Worm (Caenorhabditis elegans): ENCODE data around the gene srw-85.

Gene srw-85

DNA sequence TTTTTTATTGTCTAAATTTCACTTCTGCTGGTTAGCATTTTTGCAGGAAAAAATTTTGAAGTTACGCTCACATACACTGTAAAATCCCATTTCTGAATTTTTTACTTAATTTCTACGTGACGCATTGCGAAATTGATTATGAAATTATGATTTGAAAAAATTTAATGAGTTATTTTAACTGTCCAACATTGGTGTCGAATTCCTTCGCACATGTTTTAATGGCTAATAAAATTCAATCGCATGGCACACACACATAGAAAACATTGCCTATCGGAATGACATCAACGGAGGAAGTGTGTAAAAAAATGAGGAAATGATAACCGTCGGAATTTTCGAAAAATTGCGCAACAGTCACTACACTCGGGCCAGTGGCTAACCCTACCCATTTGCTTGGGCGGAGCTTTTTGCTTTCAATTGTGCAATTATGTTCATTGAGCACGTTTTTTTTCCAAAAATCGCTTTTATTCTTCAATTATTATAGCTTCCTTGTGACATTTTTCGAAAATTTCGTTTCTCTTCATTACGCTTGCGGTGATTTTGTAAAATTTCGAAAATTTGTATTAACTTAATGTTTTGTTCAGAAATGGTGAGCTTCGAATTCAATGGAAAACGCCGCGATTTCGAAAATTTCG lies 3.0 kb upstream of the srw-85 start, which contains the start of gene C25F9.16:
Gene C25F9.16, plus strand, starts transcription at position 582 of the 632 bp plus-strand sequence.
- TF ChIP-seq unc-62 (GFP tag; optimal IDR thresholded peaks at IDR 0.05), result no peak

- no peak for TF ChIP-seq unc-62 (GFP tag; optimal IDR thresholded peaks at IDR 0.05)
These were observed 2.0 kb upstream of the srw-85 start, which contains the start of gene C25F9.11 for ce11 chrV:19432972-19433371. Gene C25F9.11 (minus strand): TSS chrV:19433072.

DNA sequence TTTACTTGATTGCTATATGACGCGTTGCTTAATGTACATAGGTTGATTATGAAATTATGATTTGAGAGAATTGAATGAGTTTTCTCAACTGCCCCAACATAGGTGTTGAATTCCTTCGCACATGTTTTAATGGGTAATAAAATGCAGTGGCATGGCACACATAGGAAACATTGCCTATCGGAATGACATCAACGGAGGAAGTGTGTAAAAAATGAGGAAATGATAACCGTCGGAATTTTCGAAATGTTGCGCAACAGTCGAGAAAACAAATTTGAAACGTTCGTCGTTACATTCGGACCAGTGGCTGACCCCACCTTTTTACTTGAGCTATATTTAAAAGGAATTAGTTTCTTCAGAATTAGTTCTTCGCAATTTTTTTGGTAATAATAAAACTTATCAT lies 1.1 kb upstream of the srw-85 start:
- no peak for TF ChIP-seq unc-62 (GFP tag; optimal IDR thresholded peaks at IDR 0.05)

ce11 chrV:19430351-19430913 lies 504 bp downstream of the srw-85 start:
- no peak for TF ChIP-seq unc-62 (GFP tag; optimal IDR thresholded peaks at IDR 0.05)

DNA sequence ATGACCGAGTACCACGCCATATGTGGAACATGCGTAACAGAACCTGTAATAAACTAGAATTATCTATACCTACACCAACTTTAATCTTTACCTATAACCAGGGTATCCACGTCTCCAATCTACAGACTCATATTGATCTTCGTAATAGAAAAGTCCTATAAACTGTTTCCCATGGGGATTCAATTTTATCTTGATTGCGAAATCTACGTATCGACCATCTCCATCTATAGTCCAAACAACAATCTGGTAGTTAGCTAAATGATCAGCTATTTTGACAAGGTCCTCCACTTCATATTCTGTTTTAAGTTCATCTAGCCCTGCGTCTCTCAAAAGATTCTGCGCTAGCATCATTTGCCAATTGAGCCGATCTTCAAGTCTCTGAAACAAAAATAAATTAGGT lies 1.3 kb downstream of the srw-85 start:
- no peak for TF ChIP-seq unc-62 (GFP tag; optimal IDR thresholded peaks at IDR 0.05)

ce11 chrV:19428936-19429335 lies 2.0 kb downstream of the srw-85 start:
- no peak for TF ChIP-seq unc-62 (GFP tag; optimal IDR thresholded peaks at IDR 0.05)

DNA sequence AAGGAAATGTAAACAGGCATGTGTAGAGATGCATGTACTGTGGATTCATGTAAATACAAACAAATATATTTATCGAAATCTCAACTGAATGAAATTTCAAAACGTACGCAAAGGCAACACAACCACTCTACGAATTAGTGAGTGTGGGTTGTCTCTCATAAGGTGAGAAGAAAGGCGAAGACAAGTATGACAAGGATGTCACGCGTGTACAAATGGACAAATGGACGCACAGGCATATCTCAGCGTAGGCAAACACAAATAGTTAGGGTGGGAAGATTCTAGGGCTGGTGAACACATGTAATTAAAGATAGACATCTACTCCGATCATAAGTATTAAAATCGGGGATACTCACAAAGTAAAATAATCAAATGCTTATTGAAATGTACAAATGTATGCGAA lies 2.8 kb downstream of the srw-85 start:
- TF ChIP-seq unc-62 (GFP tag; optimal IDR thresholded peaks at IDR 0.05), result no peak

- no peak for TF ChIP-seq unc-62 (GFP tag; optimal IDR thresholded peaks at IDR 0.05)
These were observed 9.8 kb downstream of the srw-85 start, which contains the start of gene C25F9.2 for ce11 chrV:19421131-19421530. Gene C25F9.2 (plus strand): TSS chrV:19421471.

DNA sequence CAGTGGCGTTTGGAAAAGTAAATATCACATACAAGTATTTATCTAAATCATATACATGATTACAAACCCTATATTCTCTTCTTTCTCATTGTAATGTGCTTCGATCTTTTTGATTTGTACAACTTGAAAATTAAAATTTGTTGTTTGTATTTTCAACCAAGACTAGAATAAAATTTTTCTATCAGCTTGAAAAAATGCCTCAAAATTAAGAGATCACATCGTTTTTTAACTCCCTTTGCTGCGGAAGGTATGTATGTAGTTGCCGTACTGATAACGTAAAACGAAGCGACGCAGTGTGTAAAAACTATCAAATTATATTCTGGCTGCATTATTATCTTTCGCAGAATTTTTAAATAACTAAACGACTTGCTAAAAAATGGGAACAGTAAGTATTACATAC lies 13.1 kb downstream of the srw-85 start, which contains the start of gene C25F9.15:
Gene C25F9.15, plus strand, starts transcription at position 301 of the 400 bp plus-strand sequence.
- no peak for TF ChIP-seq unc-62 (GFP tag; optimal IDR thresholded peaks at IDR 0.05)

DNA sequence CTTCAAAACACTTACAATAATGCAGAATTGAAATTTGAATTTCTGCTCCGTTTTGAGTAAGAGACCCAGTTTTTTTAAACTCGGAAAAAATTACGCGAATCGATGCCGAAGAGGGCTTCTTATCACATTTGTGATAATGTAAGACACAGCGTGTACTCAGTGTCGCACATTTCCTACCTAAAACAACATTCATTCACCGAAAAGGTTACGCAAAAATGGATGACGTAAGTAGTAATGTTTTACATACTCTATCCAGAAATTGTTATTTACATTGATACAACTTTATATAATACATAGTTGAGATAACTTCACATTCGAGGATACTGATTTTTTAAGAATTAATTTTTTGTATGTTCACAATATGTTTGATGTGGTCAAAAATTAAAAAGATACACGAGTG lies 14.5 kb downstream of the srw-85 start, which contains the start of the genes C25F9.4 and C25F9.9:
Gene C25F9.4, minus strand, starts transcription at position 101 of the 400 bp plus-strand sequence.
Gene C25F9.9, plus strand, starts transcription at position 137 of the 400 bp plus-strand sequence.
- TF ChIP-seq unc-62 (GFP tag; optimal IDR thresholded peaks at IDR 0.05), result no peak

DNA sequence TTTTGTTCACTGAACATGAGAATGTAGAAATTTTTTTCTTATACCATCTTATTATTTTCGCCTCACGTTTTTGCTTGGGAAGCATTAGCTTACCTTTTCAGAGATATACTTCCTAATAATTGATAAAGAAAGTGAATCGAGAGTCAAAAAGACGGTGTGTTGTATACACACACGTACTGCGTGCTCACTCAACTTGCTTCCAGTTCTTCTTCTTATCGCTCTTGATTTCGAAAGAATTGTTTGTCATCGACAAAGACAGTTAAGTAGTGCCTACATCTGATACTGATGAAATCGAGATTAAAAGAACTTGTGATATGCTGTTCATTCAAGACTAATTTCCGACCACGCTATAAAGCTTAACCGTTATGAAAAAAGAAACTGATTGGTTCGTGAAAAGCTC lies 20.3 kb downstream of the srw-85 start, which contains the start of gene C25F9.5:
Gene C25F9.5, minus strand, starts transcription at position 195 of the 400 bp plus-strand sequence.
- TF ChIP-seq unc-62 (GFP tag; optimal IDR thresholded peaks at IDR 0.05), result no peak

DNA sequence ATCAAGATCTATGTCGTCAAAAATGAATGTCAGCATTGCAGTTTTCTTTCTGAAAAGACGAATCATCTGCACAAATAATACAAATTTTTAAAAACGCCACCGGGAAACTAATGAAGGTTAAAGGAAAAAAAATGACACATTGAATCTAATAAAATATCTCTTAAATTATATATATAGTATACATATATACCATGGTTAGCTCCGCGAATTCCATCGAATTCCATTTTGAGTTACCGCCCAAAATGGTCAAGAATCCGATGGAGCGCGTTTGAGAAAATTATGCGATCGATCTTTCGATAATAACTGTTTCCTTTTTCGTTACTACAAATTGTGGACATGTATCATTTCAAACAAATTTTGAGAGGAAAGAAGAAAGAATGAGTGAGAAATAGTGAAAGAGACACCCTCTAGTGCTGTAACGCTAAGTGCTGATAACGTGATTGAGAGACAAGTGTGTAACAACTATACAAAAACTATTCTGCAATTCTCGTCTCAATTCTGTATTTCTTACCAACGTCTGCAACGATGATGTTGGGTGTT lies 25.6 kb downstream of the srw-85 start, which contains the start of the genes C25F9.6 and C25F9.10:
Gene C25F9.6, minus strand, starts transcription at position 51 of the 540 bp plus-strand sequence.
Gene C25F9.10, plus strand, starts transcription at position 454 of the 540 bp plus-strand sequence.
- TF ChIP-seq unc-62 (GFP tag; optimal IDR thresholded peaks at IDR 0.05), result no peak

ce11 chrV:19403619-19404018 lies 27.3 kb downstream of the srw-85 start:
- TF ChIP-seq unc-62 (GFP tag; optimal IDR thresholded peaks at IDR 0.05), result no peak

ce11 chrV:19402855-19403254 lies 28.1 kb downstream of the srw-85 start, which contains the start of gene C25F9.12:
Gene C25F9.12 (minus strand): TSS chrV:19402955.
- TF ChIP-seq unc-62 (GFP tag; optimal IDR thresholded peaks at IDR 0.05), result no peak

DNA sequence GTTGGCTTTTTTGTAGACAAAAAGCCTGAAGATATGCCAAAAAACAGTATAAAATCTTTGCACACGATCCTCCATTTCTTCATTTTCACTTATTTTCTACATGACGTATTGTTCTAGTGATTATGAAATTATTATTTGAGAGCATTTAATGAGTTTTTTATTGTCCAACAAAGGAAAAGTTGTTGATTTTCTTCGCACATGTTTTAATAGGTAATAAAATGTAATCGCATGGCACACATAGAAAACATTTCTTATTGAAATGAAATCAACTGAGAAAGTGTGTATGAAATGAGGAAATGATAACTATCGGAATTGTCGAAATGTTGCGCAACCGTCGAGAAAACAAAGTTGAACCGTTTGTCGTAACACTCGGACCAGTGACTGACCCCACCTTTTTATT lies 29.5 kb downstream of the srw-85 start:
- TF ChIP-seq unc-62 (GFP tag; optimal IDR thresholded peaks at IDR 0.05), result no peak

ce11 chrV:19400619-19401018 lies 30.3 kb downstream of the srw-85 start, which contains the start of gene srw-86:
Gene srw-86 (minus strand): TSS chrV:19400719.
- TF ChIP-seq unc-62 (GFP tag; optimal IDR thresholded peaks at IDR 0.05), result no peak

Data from whole organism, dauer.